Worm (Caenorhabditis elegans): ENCODE data around the gene mrps-5.

DNA sequence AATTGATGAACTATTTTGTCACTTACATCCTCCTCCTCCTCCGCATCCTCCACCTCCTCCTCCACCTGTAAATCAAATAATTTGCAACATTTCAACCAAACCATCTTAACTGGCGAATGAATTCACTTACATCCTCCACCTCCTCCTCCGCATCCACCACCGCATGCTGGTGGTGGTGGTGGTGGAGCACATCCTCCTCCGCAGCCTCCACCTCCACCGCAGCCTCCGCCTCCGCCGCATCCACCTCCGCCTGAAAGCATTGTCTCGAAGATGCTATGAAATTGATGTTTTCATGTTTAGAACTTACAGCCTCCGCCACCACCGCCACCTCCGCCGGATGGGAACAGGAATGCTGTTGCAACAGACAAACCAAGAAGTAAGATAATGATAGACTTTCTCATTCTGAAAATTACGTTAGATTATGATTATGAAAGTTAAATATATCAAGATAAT is 13.2 kb downstream of the mrps-5 start, which contains the start of gene grl-23:
- TF ChIP-seq lin-40 (tag; optimal IDR thresholded peaks at IDR 0.05) = no peak
- no peak for TF ChIP-seq ccch-3 (GFP tag; optimal IDR thresholded peaks at IDR 0.05)
- no peak for TF ChIP-seq unc-62 (GFP tag; optimal IDR thresholded peaks at IDR 0.05)
- no peak for TF ChIP-seq ceh-91 (GFP tag; IDR thresholded peaks at IDR 0.05)
